Worm (Caenorhabditis elegans): ENCODE results near the gene npr-38.

Gene npr-38

DNA sequence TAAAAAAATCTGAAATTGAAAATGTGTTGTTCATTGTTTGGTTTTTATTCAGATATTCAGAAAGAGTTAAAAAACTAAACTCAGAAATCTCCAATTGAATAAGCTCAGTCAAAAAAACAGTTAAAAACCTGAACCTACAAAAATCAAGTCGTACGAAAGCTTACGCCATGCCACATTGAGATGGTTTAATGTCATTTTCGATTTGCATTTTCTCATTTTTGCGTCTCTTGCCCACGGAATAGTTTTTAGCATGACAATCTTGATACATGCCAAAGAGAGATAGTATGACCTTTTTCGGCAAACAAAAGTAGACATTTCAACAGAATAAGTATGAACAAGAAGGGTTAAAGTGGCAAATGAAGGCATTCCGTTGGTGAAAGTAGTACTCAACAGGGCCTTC lies 30.5 kb upstream of the npr-38 start:
- no peak for TF ChIP-seq nhr-23 (tag; optimal IDR thresholded peaks at IDR 0.05)
- TF ChIP-seq pha-4 (tag; optimal IDR thresholded peaks at IDR 0.05): no peak
- no peak for TF ChIP-seq ceh-28 (tag; optimal IDR thresholded peaks at IDR 0.05)
- no peak for TF ChIP-seq mdl-1 (tag; optimal IDR thresholded peaks at IDR 0.05)
- no peak for TF ChIP-seq ZK546.5 (tag; optimal IDR thresholded peaks at IDR 0.05)
- TF ChIP-seq hmg-11 (tag; optimal IDR thresholded peaks at IDR 0.05): no peak
- TF ChIP-seq ztf-4 (tag; optimal IDR thresholded peaks at IDR 0.05): peak; percentile 69
- TF ChIP-seq zag-1 (tag; optimal IDR thresholded peaks at IDR 0.05): no peak
- TF ChIP-seq egl-5 (tag; optimal IDR thresholded peaks at IDR 0.05): no peak
- peak; percentile 91 for TF ChIP-seq nhr-25 (tag; optimal IDR thresholded peaks at IDR 0.05)
- no peak for TF ChIP-seq daf-12 (tag; optimal IDR thresholded peaks at IDR 0.05)
- no peak for TF ChIP-seq fos-1 (tag; optimal IDR thresholded peaks at IDR 0.05)
- no peak for TF ChIP-seq elt-1 (tag; optimal IDR thresholded peaks at IDR 0.05)
- TF ChIP-seq nhr-12 (tag; optimal IDR thresholded peaks at IDR 0.05): no peak
- TF ChIP-seq nhr-77 (tag; optimal IDR thresholded peaks at IDR 0.05): no peak
- TF ChIP-seq egl-27 (tag; optimal IDR thresholded peaks at IDR 0.05): no peak
- no peak for TF ChIP-seq lin-15B (tag; optimal IDR thresholded peaks at IDR 0.05)
- no peak for TF ChIP-seq ztf-11 (tag; optimal IDR thresholded peaks at IDR 0.05)
- no peak for TF ChIP-seq nhr-11 (tag; optimal IDR thresholded peaks at IDR 0.05)
- TF ChIP-seq unc-62 (GFP tag; optimal IDR thresholded peaks at IDR 0.05): no peak
- no peak for TF ChIP-seq ceh-9 (tag; optimal IDR thresholded peaks at IDR 0.05)
- TF ChIP-seq ceh-16 (tag; optimal IDR thresholded peaks at IDR 0.05): peak; percentile 19
- TF ChIP-seq nhr-28 (tag; optimal IDR thresholded peaks at IDR 0.05): no peak
- TF ChIP-seq sea-2 (GFP tag; optimal IDR thresholded peaks at IDR 0.05): no peak
- no peak for TF ChIP-seq aly-2 (tag; optimal IDR thresholded peaks at IDR 0.05)
- TF ChIP-seq nhr-76 (tag; optimal IDR thresholded peaks at IDR 0.05): no peak
- TF ChIP-seq R02D3.7 (tag; optimal IDR thresholded peaks at IDR 0.05): peak; percentile 6
- peak; percentile 66 for TF ChIP-seq nhr-43 (tag; optimal IDR thresholded peaks at IDR 0.05; ENCODE audit: poor library complexity, severe bottlenecking)
- TF ChIP-seq tbx-2 (tag; optimal IDR thresholded peaks at IDR 0.05): no peak
- TF ChIP-seq fkh-2 (tag; optimal IDR thresholded peaks at IDR 0.05): no peak
- TF ChIP-seq nhr-237 (tag; optimal IDR thresholded peaks at IDR 0.05): no peak
- TF ChIP-seq fkh-10 (GFP tag; optimal IDR thresholded peaks at IDR 0.05): no peak
- peak; percentile 19 for TF ChIP-seq nfya-1 (tag; optimal IDR thresholded peaks at IDR 0.05; ENCODE audit: insufficient read depth)
- TF ChIP-seq lsy-12 (tag; optimal IDR thresholded peaks at IDR 0.05): no peak
- no peak for TF ChIP-seq elt-2 (tag; optimal IDR thresholded peaks at IDR 0.05)
- peak; percentile 18 for TF ChIP-seq ceh-82 (tag; optimal IDR thresholded peaks at IDR 0.05)
- TF ChIP-seq elt-3 (tag; optimal IDR thresholded peaks at IDR 0.05): peak in 2 of 3 experiments; percentile 7 to 15
- TF ChIP-seq ama-1 (optimal IDR thresholded peaks at IDR 0.05): peak; percentile 91
- no peak for TF ChIP-seq eor-1 (tag; optimal IDR thresholded peaks at IDR 0.05)
- no peak for TF ChIP-seq lin-39 (tag; optimal IDR thresholded peaks at IDR 0.05)
- TF ChIP-seq snpc-4 (tag; optimal IDR thresholded peaks at IDR 0.05): no peak

DNA sequence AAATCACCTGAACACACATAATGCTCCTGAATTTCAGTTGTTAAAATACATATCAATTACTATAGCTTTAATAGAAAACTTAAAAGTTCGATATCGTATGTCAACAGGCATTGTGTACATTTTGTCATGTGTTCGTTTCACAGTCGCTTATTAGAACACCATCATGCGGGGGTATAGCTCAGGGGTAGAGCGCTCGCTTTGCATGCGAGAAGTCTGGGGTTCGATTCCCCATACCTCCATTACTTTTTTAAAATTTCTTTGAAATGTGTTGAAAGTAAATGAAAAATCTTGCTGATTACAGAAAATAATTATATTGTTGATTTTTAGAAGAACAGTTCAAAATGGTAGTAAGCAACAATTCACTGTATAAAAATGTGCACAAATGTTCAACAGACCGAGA lies 25.3 kb upstream of the npr-38 start:
- TF ChIP-seq elt-3 (tag; optimal IDR thresholded peaks at IDR 0.05): no peak
- TF ChIP-seq nhr-23 (tag; optimal IDR thresholded peaks at IDR 0.05): peak; percentile 12
- no peak for TF ChIP-seq mdl-1 (tag; optimal IDR thresholded peaks at IDR 0.05)
- no peak for TF ChIP-seq fkh-2 (tag; optimal IDR thresholded peaks at IDR 0.05)
- no peak for TF ChIP-seq nhr-77 (tag; optimal IDR thresholded peaks at IDR 0.05)
- no peak for TF ChIP-seq eor-1 (tag; optimal IDR thresholded peaks at IDR 0.05)
- peak; percentile 49 for TF ChIP-seq nhr-25 (tag; optimal IDR thresholded peaks at IDR 0.05)
- TF ChIP-seq nhr-67 (tag; optimal IDR thresholded peaks at IDR 0.05): no peak
- TF ChIP-seq elt-2 (tag; optimal IDR thresholded peaks at IDR 0.05): peak; percentile 24
- no peak for TF ChIP-seq nhr-237 (tag; optimal IDR thresholded peaks at IDR 0.05)
- TF ChIP-seq nhr-12 (tag; optimal IDR thresholded peaks at IDR 0.05): no peak
- TF ChIP-seq nhr-43 (tag; optimal IDR thresholded peaks at IDR 0.05; ENCODE audit: poor library complexity, severe bottlenecking): peak; percentile 56
- TF ChIP-seq ztf-4 (tag; optimal IDR thresholded peaks at IDR 0.05): no peak
- TF ChIP-seq pqm-1 (tag; optimal IDR thresholded peaks at IDR 0.05): no peak
- peak; percentile 31 for TF ChIP-seq tbx-2 (tag; optimal IDR thresholded peaks at IDR 0.05)
- TF ChIP-seq hmg-11 (tag; optimal IDR thresholded peaks at IDR 0.05): peak; percentile 0
